Worm (Caenorhabditis elegans) whole organism, L1 larva: ENCODE data around the gene F56D6.21.
"Not testable (repeated sequence)": the region's sequence is repeated elsewhere in the genome, so short reads cannot be mapped to it uniquely, and the experiment has no call there.

Experiments
- C04F5.9 ChIP-seq: sonication (generic microtip); optimal IDR thresholded peaks from 2 replicates; lab custom pipeline; 2016; ENCODE audit warnings: missing genetic modification characterization, missing compliant biosample characterization
- C16A3.4 ChIP-seq: fragments of 150-350 bp; optimal IDR thresholded peaks from 2 replicates; lab custom pipeline; 2014; ENCODE audit warnings: missing biosample characterization, missing genetic modification characterization
- C34B4.2 ChIP-seq: sonication (generic microtip); optimal IDR thresholded peaks from 2 replicates; lab custom pipeline; 2017; ENCODE audit warnings: mild to moderate bottlenecking, missing genetic modification characterization, missing compliant biosample characterization
- Y116A8C.19 ChIP-seq: sonication (generic microtip); optimal IDR thresholded peaks from 2 replicates; lab custom pipeline; 2016; ENCODE audit warnings: missing compliant biosample characterization, missing genetic modification characterization, borderline replicate concordance
- alr-1 ChIP-seq: fragments of 200-800 bp; sonication (Bioruptor generic); optimal IDR thresholded peaks from 2 replicates; lab custom pipeline; 2018; ENCODE audit warnings: borderline replicate concordance, mild to moderate bottlenecking, missing genetic modification characterization, missing compliant biosample characterization
- aly-2 ChIP-seq: fragments of 150-350 bp; optimal IDR thresholded peaks from 2 replicates; lab custom pipeline; 2014; ENCODE audit warnings: missing biosample characterization, missing genetic modification characterization
- blmp-1 ChIP-seq: fragments of 150-350 bp; optimal IDR thresholded peaks from 2 replicates; lab custom pipeline; 2014; ENCODE audit warnings: missing biosample characterization, missing genetic modification characterization
- ceh-90 ChIP-seq: sonication (generic microtip); optimal IDR thresholded peaks from 2 replicates; lab custom pipeline; 2016; ENCODE audit warnings: missing genetic modification characterization, missing compliant biosample characterization
- ces-1 ChIP-seq: fragments of 150-350 bp; optimal IDR thresholded peaks from 2 replicates; lab custom pipeline; 2014; ENCODE audit warnings: missing biosample characterization, missing genetic modification reagents, missing genetic modification characterization
- efl-1 ChIP-seq, 4 experiments: fragments of 150-350 bp; optimal IDR thresholded peaks in 3 of 4; peaks in 1 of 4; 1 replicate in 1 of 4; 2 replicates in 3 of 4; lab custom pipeline; 2014; ENCODE audit warnings: missing biosample characterization in 2 of 4, missing genetic modification characterization in 2 of 4, missing genetic modification reagents in 2 of 4
- efl-3 ChIP-seq: fragments of 200-800 bp; sonication (Bioruptor generic); optimal IDR thresholded peaks from 2 replicates; lab custom pipeline; 2018; ENCODE audit warnings: mild to moderate bottlenecking, missing genetic modification characterization, missing compliant biosample characterization
- egl-13 ChIP-seq: sonication (generic microtip); optimal IDR thresholded peaks from 2 replicates; lab custom pipeline; 2016; ENCODE audit warnings: missing genotype, missing genetic modification reagents, missing genetic modification characterization, missing compliant biosample characterization
- elt-3 ChIP-seq, 6 experiments: fragments of 150-350 bp in 1 of 6; sonication (generic microtip); optimal IDR thresholded peaks; 2 replicates each; lab custom pipeline; 2017 to 2018; ENCODE audit warnings: missing biosample characterization in 6 of 6, missing genetic modification characterization in 6 of 6, inconsistent platforms in 1 of 6
- fos-1 ChIP-seq: fragments of 150-350 bp; optimal IDR thresholded peaks from 2 replicates; lab custom pipeline; 2014; ENCODE audit warnings: missing biosample characterization, missing genetic modification characterization
- hpl-2 ChIP-seq: fragments of 150-350 bp; optimal IDR thresholded peaks from 2 replicates; lab custom pipeline; 2014; ENCODE audit warnings: missing biosample characterization, missing genetic modification reagents, missing genetic modification characterization
- irx-1 ChIP-seq: sonication (generic microtip); optimal IDR thresholded peaks from 2 replicates; lab custom pipeline; 2016; ENCODE audit warnings: missing genetic modification characterization, missing compliant biosample characterization
- isw-1 ChIP-seq: fragments of 200-800 bp; sonication (Bioruptor generic); IDR thresholded peaks from 2 replicates; pipeline ENCODE4 v1.3.6; 2022; ENCODE audit warnings: missing genetic modification characterization, missing compliant biosample characterization
- lin-13 ChIP-seq: fragments of 150-350 bp; optimal IDR thresholded peaks from 2 replicates; lab custom pipeline; 2014; ENCODE audit warnings: missing biosample characterization, missing genetic modification reagents, missing genetic modification characterization
- lin-15B ChIP-seq: fragments of 150-350 bp; sonication (generic microtip); optimal IDR thresholded peaks from 3 replicates; lab custom pipeline; 2014; ENCODE audit warnings: missing biosample characterization, missing genetic modification characterization
- lin-35 ChIP-seq, 2 experiments: fragments of 150-350 bp; optimal IDR thresholded peaks; 2 replicates each; lab custom pipeline; 2014; ENCODE audit warnings: missing biosample characterization in 2 of 2, missing genetic modification characterization in 2 of 2, missing genetic modification reagents in 2 of 2
- mep-1 ChIP-seq: fragments of 150-350 bp; optimal IDR thresholded peaks from 2 replicates; lab custom pipeline; 2014; ENCODE audit warnings: missing biosample characterization, missing genetic modification characterization
- nhr-12 ChIP-seq: sonication (generic microtip); optimal IDR thresholded peaks from 2 replicates; lab custom pipeline; 2017; ENCODE audit warnings: missing biosample characterization, missing genetic modification characterization
- nhr-71 ChIP-seq: sonication (generic microtip); optimal IDR thresholded peaks from 2 replicates; lab custom pipeline; 2016; ENCODE audit warnings: mild to moderate bottlenecking, missing genetic modification characterization, moderate library complexity, missing compliant biosample characterization
- nhr-77 ChIP-seq: fragments of 150-350 bp; optimal IDR thresholded peaks from 2 replicates; lab custom pipeline; 2014; ENCODE audit warnings: missing biosample characterization, missing genetic modification characterization
- nhr-84 ChIP-seq: sonication (generic microtip); optimal IDR thresholded peaks from 2 replicates; lab custom pipeline; 2017; ENCODE audit warnings: missing biosample characterization, missing genetic modification characterization
- pag-3 ChIP-seq: sonication (generic microtip); optimal IDR thresholded peaks from 2 replicates; lab custom pipeline; 2017; ENCODE audit warnings: missing genetic modification characterization, mild to moderate bottlenecking, missing compliant biosample characterization, antibody characterized with exemption, borderline replicate concordance; ENCODE audit not compliant: insufficient read depth
- pax-3 ChIP-seq: fragments of 200-800 bp; sonication (Bioruptor generic); optimal IDR thresholded peaks from 2 replicates; lab custom pipeline; 2018; ENCODE audit warnings: mild to moderate bottlenecking, missing genetic modification characterization, moderate library complexity, missing compliant biosample characterization
- snpc-4 ChIP-seq: fragments of 150-350 bp; optimal IDR thresholded peaks from 2 replicates; lab custom pipeline; 2014; ENCODE audit warnings: missing biosample characterization, missing genetic modification characterization
- sox-4 ChIP-seq: sonication (generic microtip); optimal IDR thresholded peaks from 2 replicates; lab custom pipeline; 2016; ENCODE audit warnings: missing genetic modification characterization, missing compliant biosample characterization
- sup-37 ChIP-seq: fragments of 200-800 bp; sonication (Bioruptor generic); optimal IDR thresholded peaks from 2 replicates; lab custom pipeline; 2018; ENCODE audit warnings: mild to moderate bottlenecking, missing genetic modification characterization, missing compliant biosample characterization
- tbx-2 ChIP-seq: sonication (generic microtip); optimal IDR thresholded peaks from 2 replicates; lab custom pipeline; 2016; ENCODE audit warnings: missing genetic modification characterization, missing compliant biosample characterization
- tlp-1 ChIP-seq: fragments of 150-350 bp; optimal IDR thresholded peaks from 2 replicates; lab custom pipeline; 2014; ENCODE audit warnings: missing biosample characterization, missing genetic modification characterization
- unc-30 ChIP-seq: sonication (generic microtip); optimal IDR thresholded peaks from 2 replicates; lab custom pipeline; 2017; ENCODE audit warnings: missing biosample characterization, missing genetic modification characterization
- unc-62 ChIP-seq: fragments of 150-350 bp; optimal IDR thresholded peaks from 2 replicates; lab custom pipeline; 2014; ENCODE audit warnings: missing biosample characterization, missing genetic modification reagents, missing genetic modification characterization
- unc-86 ChIP-seq: sonication (generic microtip); optimal IDR thresholded peaks from 2 replicates; lab custom pipeline; 2016; ENCODE audit warnings: missing genetic modification characterization, missing compliant biosample characterization
- zag-1 ChIP-seq: fragments of 150-350 bp; optimal IDR thresholded peaks from 2 replicates; lab custom pipeline; 2014; ENCODE audit warnings: missing biosample characterization, missing genetic modification characterization
- zip-4 ChIP-seq: fragments of 200-800 bp; sonication (Bioruptor generic); optimal IDR thresholded peaks from 2 replicates; lab custom pipeline; 2018; ENCODE audit warnings: mild to moderate bottlenecking, missing genetic modification characterization, moderate library complexity, missing compliant biosample characterization

The F56D6.21 gene

DNA sequence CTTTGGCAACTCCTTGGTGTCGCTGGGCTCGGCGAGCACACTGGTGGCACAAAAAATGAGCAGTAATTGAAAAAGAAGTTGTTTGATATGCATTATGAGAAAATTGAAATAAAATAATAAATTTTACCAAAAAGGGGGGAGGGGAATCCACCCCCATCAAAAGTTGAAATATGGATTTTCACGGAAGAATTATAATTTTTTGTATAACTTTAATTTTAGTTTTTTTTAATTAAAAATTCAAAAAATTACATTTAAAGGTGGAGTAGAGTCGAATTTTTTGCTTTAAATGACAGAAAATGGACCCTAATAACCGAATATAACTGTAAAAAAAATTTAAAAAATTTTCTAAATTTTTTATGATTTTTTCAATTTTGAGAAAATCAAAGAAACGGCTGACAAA lies 7.1 kb downstream of the F56D6.21 start, which contains the start of gene F56D6.18:
Gene F56D6.18 (minus strand): TSS at position 101 of the 400 bp plus-strand sequence.
- TF ChIP-seq egl-13 (tag; lab: Kevin White, UChicago); fos-1; elt-3 (tag; optimal IDR thresholded peaks at IDR 0.05; lab: Kevin White, UChicago): not testable (repeated sequence)
- TF ChIP-seq, all 84 proteins: peak for 0; not testable (repeated sequence) for 84

- TF ChIP-seq C16A3.4 (tag; lab: Kevin White, UChicago) (no peak), lin-13 (GFP tag; lab: Kevin White, UChicago) (no peak), isw-1 (GFP tag; lab: Robert Waterston, UW) (no peak), C34B4.2 (no peak), snpc-4 (no peak), unc-62 (GFP tag; lab: Kevin White, UChicago) (no peak), efl-3 (no peak), ceh-90 (no peak), unc-86 (tag; lab: Kevin White, UChicago) (no peak), aly-2 (tag; lab: Kevin White, UChicago) (no peak), irx-1 (tag; lab: Kevin White, UChicago) (no peak), C04F5.9 (no peak), mep-1 (tag; lab: Kevin White, UChicago) (no peak), zip-4 (no peak), sup-37 (GFP tag; lab: Kevin White, UChicago) (no peak), pax-3 (no peak)
Observed at ce11 chrIV:3912598-3912997, 7.9 kb downstream of the F56D6.21 start, which contains the start of gene F56D6.20. F56D6.20 (plus strand) TSS chrIV:3912898.

DNA sequence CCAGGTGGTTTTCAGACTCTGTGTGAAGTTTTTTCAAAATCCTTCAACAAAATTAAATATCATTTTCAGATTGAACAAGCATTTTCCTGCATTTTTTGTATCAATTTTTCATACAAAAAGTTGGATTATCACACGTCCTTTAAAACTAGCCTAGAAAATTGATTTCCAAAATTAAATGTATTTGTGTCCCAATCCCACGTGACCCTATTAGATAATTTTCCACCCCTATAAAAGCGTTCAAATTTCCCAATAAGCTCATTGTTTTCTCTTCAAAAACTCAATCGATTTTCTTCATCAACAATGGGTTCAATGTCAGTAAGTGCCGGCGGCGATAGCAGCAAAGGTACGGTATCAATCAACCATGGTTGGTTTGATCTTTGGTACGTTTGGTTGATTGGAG lies 9.7 kb downstream of the F56D6.21 start, which contains the start of gene F56D6.19:
Gene F56D6.19 (plus strand): TSS at position 301 of the 400 bp plus-strand sequence.
- TF ChIP-seq efl-1 (optimal IDR thresholded peaks at IDR 0.05; lab: Kevin White, UChicago) (no peak), efl-1 (GFP tag; optimal IDR thresholded peaks at IDR 0.05 in 1 of 2; lab: Kevin White, UChicago) (peak in 1 of 2 experiments; percentile 64), tbx-2 (tag; lab: Kevin White, UChicago) (no peak)

ce11 chrIV:3915296-3915695 lies 10.6 kb downstream of the F56D6.21 start, which contains the start of gene srz-20:
srz-20 (plus strand) TSS chrIV:3915596.
- TF ChIP-seq efl-3: no peak
- TF ChIP-seq blmp-1 (tag; lab: Kevin White, UChicago): no peak
- TF ChIP-seq efl-1 (optimal IDR thresholded peaks at IDR 0.05; lab: Kevin White, UChicago): no peak
- TF ChIP-seq efl-1 (GFP tag; optimal IDR thresholded peaks at IDR 0.05 in 1 of 2; lab: Kevin White, UChicago): no peak
- no peak for TF ChIP-seq nhr-77 (tag; lab: Kevin White, UChicago)
- no peak for TF ChIP-seq nhr-71 (tag; lab: Kevin White, UChicago)
- no peak for TF ChIP-seq nhr-84 (tag; lab: Kevin White, UChicago)
- no peak for TF ChIP-seq pax-3
- TF ChIP-seq irx-1 (tag; lab: Kevin White, UChicago): no peak
- TF ChIP-seq pag-3: no peak
- TF ChIP-seq C04F5.9: no peak
- TF ChIP-seq zag-1 (tag; lab: Kevin White, UChicago): no peak
- TF ChIP-seq unc-30 (tag; lab: Kevin White, UChicago): no peak
- TF ChIP-seq, all 84 proteins: peak for 0

DNA sequence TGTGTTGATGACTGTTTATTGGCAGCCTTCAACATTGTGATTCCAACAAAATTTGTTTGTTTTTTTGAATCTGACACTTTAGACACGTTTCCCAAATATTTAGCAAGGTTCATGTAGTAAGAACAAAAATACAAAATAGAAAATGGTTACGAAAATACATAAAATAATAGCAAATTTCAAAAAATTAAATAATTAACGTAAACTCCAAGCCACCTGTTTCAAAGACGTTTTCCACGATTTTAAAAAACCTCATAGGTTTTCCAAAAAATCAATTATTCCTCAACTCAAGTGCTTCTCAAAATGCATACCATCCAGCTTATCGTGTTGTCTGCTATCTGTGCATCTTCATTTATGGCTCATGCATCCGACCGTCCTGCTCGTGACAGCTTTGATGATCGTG lies 12.7 kb downstream of the F56D6.21 start, which contains the start of gene F56D6.14:
Gene F56D6.14 (plus strand): TSS at position 301 of the 400 bp plus-strand sequence.
- no peak for TF ChIP-seq efl-1 (optimal IDR thresholded peaks at IDR 0.05; lab: Kevin White, UChicago)
- no peak for TF ChIP-seq efl-1 (GFP tag; optimal IDR thresholded peaks at IDR 0.05 in 1 of 2; lab: Kevin White, UChicago)
- no peak for TF ChIP-seq lin-15B (tag; lab: Kevin White, UChicago)
- TF ChIP-seq nhr-71 (tag; lab: Kevin White, UChicago): no peak
- TF ChIP-seq ces-1 (GFP tag; lab: Kevin White, UChicago): no peak
- TF ChIP-seq sox-4: no peak
- TF ChIP-seq Y116A8C.19 (tag; lab: Kevin White, UChicago): no peak
- no peak for TF ChIP-seq unc-86 (tag; lab: Kevin White, UChicago)
- TF ChIP-seq snpc-4: no peak
- no peak for TF ChIP-seq hpl-2 (GFP tag; lab: Kevin White, UChicago)
- no peak for TF ChIP-seq C34B4.2
- no peak for TF ChIP-seq lin-35 (GFP tag; optimal IDR thresholded peaks at IDR 0.05; lab: Kevin White, UChicago)
- TF ChIP-seq tlp-1 (tag; lab: Kevin White, UChicago): no peak
- TF ChIP-seq nhr-12 (tag; lab: Kevin White, UChicago): no peak
- TF ChIP-seq alr-1 (tag; lab: Kevin White, UChicago): no peak
- TF ChIP-seq, all 84 proteins: peak for 0
